Fruit fly (Drosophila melanogaster) whole organism, prepupa: ENCODE data around the gene Polr2F.

ENCODE experiments used
- CG16779 ChIP-seq: fragments of 200-800 bp; sonication (Bioruptor generic); optimal IDR thresholded peaks from 3 replicates; lab custom pipeline; 2017; ENCODE audit warnings: missing biosample characterization, mild to moderate bottlenecking, missing genetic modification characterization
- CG8319 ChIP-seq: fragments of 200-800 bp; sonication (Bioruptor generic); optimal IDR thresholded peaks from 3 replicates; lab custom pipeline; 2016; ENCODE audit warnings: missing biosample characterization, missing genetic modification characterization
- OdsH ChIP-seq: fragments of 200-800 bp; sonication (Bioruptor generic); optimal IDR thresholded peaks from 3 replicates; lab custom pipeline; 2016; ENCODE audit warnings: missing biosample characterization, missing genetic modification characterization

dm6 chr3R:5387564-5387963 is 16.0 kb downstream of the Polr2F start, which contains the start of gene CG14668:
- no peak for TF ChIP-seq OdsH (GFP tag; lab: Kevin White, UChicago)
- no peak for TF ChIP-seq CG8319 (GFP tag; lab: Kevin White, UChicago)
- no peak for TF ChIP-seq CG16779 (tag; lab: Kevin White, UChicago)
